Fruit fly (Drosophila melanogaster) whole organism, pupa: ENCODE data around the gene RpS4.

ENCODE experiments used
- CG10348 ChIP-seq: fragments of 200-800 bp; sonication (Bioruptor generic); IDR thresholded peaks from 2 replicates; pipeline ENCODE4 v1.3.6; 2022; ENCODE audit warnings: missing biosample characterization, missing genetic modification characterization
- CG13204 ChIP-seq: fragments of 200-800 bp; sonication (Bioruptor generic); optimal IDR thresholded peaks from 2 replicates; lab custom pipeline; 2018; ENCODE audit warnings: missing biosample characterization, mild to moderate bottlenecking, missing genetic modification characterization, moderate library complexity
- CG14655 ChIP-seq: fragments of 200-800 bp; sonication (Bioruptor generic); optimal IDR thresholded peaks from 3 replicates; lab custom pipeline; 2017; ENCODE audit warnings: mild to moderate bottlenecking, missing biosample characterization, missing genetic modification reagents, missing genetic modification characterization
- CG32121 ChIP-seq: fragments of 200-800 bp; sonication (Bioruptor generic); IDR thresholded peaks from 2 replicates; pipeline ENCODE4 v1.3.6; 2022; ENCODE audit warnings: missing biosample characterization, missing genetic modification characterization
- CG8301 ChIP-seq: fragments of 200-800 bp; sonication (Bioruptor generic); optimal IDR thresholded peaks from 2 replicates; lab custom pipeline; 2018; ENCODE audit warnings: missing biosample characterization, mild to moderate bottlenecking, missing genetic modification characterization
- EcR ChIP-seq: fragments of 200-800 bp; sonication (Bioruptor generic); optimal IDR thresholded peaks from 3 replicates; lab custom pipeline; 2019; ENCODE audit warnings: missing biosample characterization, missing genetic modification characterization, mild to moderate bottlenecking, moderate library complexity, missing genetic modification reagents

DNA sequence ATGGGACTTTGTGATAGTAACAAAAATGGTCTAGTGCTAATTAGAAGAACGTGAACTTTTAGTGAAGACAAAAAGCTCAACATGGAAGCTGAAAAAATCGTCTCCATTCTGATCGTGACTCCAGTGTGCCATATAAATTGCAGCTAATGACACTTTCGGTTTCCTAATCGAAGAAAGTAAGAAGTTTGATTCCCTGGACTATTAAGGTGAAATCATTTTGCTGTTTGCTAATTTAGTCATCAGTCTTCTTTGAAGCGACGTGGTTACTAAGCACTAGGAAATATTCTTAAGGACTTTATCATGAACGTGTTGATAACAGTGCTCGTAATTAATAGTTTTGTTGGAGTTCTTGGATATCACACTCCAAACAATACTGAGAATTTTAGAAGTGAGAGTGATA, 21.2 kb downstream of the RpS4 start, which contains the start of gene CG34429:
- TF ChIP-seq CG10348 (no peak), CG13204 (no peak), EcR (no peak), CG8301 (tag; lab: Kevin White, UChicago) (no peak), CG32121 (no peak), CG14655 (GFP tag; lab: Kevin White, UChicago) (no peak)
